Worm (Caenorhabditis elegans): ENCODE measurements around the gene M162.15.

M162.15 gene

DNA sequence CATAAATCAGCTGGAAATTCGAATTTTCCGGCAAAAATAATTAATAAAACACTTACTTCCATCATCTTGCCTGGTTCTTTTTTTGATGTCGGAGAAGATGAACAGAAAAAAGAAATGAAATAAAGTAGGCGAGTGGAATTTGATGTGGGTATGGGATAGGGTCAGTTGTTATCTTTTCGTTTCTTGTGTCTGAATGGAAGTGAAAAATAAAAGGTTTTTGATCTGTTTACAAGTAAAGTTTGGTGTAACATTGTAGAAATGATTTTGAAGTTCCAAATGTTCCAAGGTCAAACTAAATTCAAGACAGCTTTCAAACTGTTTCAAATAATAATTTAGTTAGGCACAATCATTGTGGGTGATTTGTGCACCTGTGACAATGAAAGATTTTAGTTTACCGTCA lies 34.1 kb downstream of the M162.15 start, which contains the start of gene W04E12.7:
W04E12.7 (minus strand) TSS at position 101 of the 400 bp plus-strand sequence.
- TF ChIP-seq dve-1 (tag; optimal IDR thresholded peaks at IDR 0.05; ENCODE audit: insufficient read depth) (no peak), aha-1 (tag) (peak; percentile 1)

DNA sequence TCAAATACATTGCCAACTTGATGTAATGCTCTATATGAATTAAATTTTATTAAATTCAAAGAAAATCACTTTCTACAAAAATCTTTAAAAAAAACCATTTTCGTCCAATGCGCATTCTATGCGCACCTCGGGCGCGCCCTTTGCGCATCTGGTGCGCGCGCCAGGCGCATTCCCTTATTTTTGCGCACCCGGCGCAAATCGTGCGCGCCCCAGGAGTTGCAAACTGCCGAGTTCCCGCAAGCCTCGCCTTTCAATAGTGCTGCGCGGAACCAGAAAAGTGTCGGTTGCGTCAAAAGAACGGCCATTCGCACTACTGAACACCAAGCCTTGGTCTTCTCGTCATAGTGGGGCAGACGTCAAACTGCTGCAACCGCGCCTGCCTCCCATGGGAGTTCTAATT lies 37.8 kb downstream of the M162.15 start:
- TF ChIP-seq set-16 (GFP tag; IDR thresholded peaks at IDR 0.05) (peak; percentile 86), lin-15B (tag; optimal IDR thresholded peaks at IDR 0.05) (no peak), pha-4 (GFP tag; IDR thresholded peaks at IDR 0.05) (no peak), pha-4 (tag; optimal IDR thresholded peaks at IDR 0.05) (no peak), zag-1 (tag; optimal IDR thresholded peaks at IDR 0.05) (no peak), hlh-30 (tag; optimal IDR thresholded peaks at IDR 0.05; ENCODE audit: insufficient read depth) (no peak), zfp-3 (GFP tag; conservative IDR thresholded peaks at IDR 0.05) (no peak), ctbp-1 (GFP tag; IDR thresholded peaks at IDR 0.05) (no peak), nhr-41 (GFP tag; IDR thresholded peaks at IDR 0.05) (no peak), dmd-9 (GFP tag; IDR thresholded peaks at IDR 0.05) (no peak), ces-1 (GFP tag; optimal IDR thresholded peaks at IDR 0.05) (no peak), mxl-2 (GFP tag; conservative IDR thresholded peaks at IDR 0.05) (no peak), Y48G9A.11 (GFP tag; IDR thresholded peaks at IDR 0.05) (no peak), ceh-20 (GFP tag; IDR thresholded peaks at IDR 0.05) (no peak), ceh-82 (tag; optimal IDR thresholded peaks at IDR 0.05) (no peak), nhr-111 (GFP tag; optimal IDR thresholded peaks at IDR 0.05) (no peak), zip-2 (tag; optimal IDR thresholded peaks at IDR 0.05) (no peak), T26A8.4 (GFP tag; IDR thresholded peaks at IDR 0.05) (no peak), fkh-10 (GFP tag; optimal IDR thresholded peaks at IDR 0.05) (no peak), lsy-2 (tag; optimal IDR thresholded peaks at IDR 0.05) (no peak), madf-5 (GFP tag; IDR thresholded peaks at IDR 0.05) (no peak), ztf-11 (tag; optimal IDR thresholded peaks at IDR 0.05) (no peak), F26F4.8 (GFP tag; conservative IDR thresholded peaks at IDR 0.05) (0 out of 2 replicates have a peak, but pooled peaks have one; percentile 7), egl-43 (GFP tag; IDR thresholded peaks at IDR 0.05) (0 out of 2 replicates have a peak, but pooled peaks have one; percentile 32), daf-19 (GFP tag; conservative IDR thresholded peaks at IDR 0.05) (no peak), lir-3 (tag; optimal IDR thresholded peaks at IDR 0.05) (no peak)

DNA sequence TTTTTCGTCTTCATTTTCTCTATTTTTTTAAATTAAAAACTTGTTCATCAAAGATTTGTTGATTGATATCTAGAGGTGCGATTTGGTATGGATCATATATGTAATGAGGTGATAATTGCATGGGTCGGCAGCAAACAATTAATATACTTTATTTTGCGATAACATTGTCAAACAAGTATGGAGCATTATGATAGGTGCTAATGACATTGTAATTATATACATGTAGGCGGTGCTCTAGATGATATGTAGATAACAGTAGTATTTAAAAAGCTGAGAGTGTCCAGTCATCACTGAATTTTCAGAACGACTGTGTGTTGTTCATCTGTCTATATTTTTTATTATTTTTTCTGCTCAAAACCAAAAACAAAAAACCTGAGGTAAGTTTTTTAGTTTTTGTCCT lies 41.3 kb downstream of the M162.15 start, which contains the start of gene Y116F11A.1:
Y116F11A.1 (plus strand) TSS at position 301 of the 400 bp plus-strand sequence.
- TF ChIP-seq attf-4 (tag; optimal IDR thresholded peaks at IDR 0.05) (no peak), lin-15B (tag; optimal IDR thresholded peaks at IDR 0.05) (no peak), snpc-1.2 (GFP tag; IDR thresholded peaks at IDR 0.05) (no peak), fkh-10 (GFP tag; optimal IDR thresholded peaks at IDR 0.05) (no peak), mxl-2 (GFP tag; conservative IDR thresholded peaks at IDR 0.05) (no peak), tag-97 (GFP tag; IDR thresholded peaks at IDR 0.05) (no peak)

DNA sequence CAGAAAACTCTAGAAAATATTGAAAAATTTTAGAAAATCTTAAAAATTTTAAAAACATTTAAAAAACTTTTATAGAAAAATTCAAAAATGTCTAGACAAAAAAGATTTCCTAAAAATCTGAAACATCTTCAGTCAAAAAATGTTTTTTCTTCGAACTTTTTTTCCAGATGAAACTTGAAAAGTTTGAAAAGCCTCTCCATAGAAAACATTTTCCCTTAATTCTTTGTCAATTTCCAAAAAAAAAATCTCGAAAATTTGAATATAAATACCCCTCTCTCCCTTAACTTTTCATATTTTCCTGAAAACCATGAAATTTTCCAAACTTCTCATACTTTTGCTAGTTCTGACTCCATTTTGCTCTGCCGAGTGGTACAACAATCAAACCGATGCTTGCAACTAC lies 42.8 kb downstream of the M162.15 start, which contains the start of gene Y116F11A.3:
Y116F11A.3 (plus strand) TSS at position 301 of the 400 bp plus-strand sequence.
- TF ChIP-seq cey-2 (tag; optimal IDR thresholded peaks at IDR 0.05; ENCODE audit: borderline replicate concordance, insufficient read depth) (no peak), ceh-20 (GFP tag; IDR thresholded peaks at IDR 0.05) (no peak), lin-39 (tag; optimal IDR thresholded peaks at IDR 0.05) (no peak), dmd-9 (GFP tag; IDR thresholded peaks at IDR 0.05) (no peak), nhr-25 (tag; optimal IDR thresholded peaks at IDR 0.05; ENCODE audit: borderline replicate concordance, insufficient read depth) (no peak), arid-1 (GFP tag; conservative IDR thresholded peaks at IDR 0.05) (no peak), F37D6.2 (tag; optimal IDR thresholded peaks at IDR 0.05) (no peak), duxl-1 (tag; optimal IDR thresholded peaks at IDR 0.05; ENCODE audit: poor library complexity) (no peak), pqm-1 (tag; optimal IDR thresholded peaks at IDR 0.05) (no peak)
